Worm (Caenorhabditis elegans) whole organism, early embryonic: ENCODE measurements around the gene samt-1.

Experiments
- B0310.2 ChIP-seq: sonication (generic microtip); optimal IDR thresholded peaks from 2 replicates; lab custom pipeline; 2016; ENCODE audit warnings: mild to moderate bottlenecking, missing genetic modification characterization, missing compliant biosample characterization
- F13C5.2 ChIP-seq: sonication (generic microtip); optimal IDR thresholded peaks from 2 replicates; lab custom pipeline; 2017; ENCODE audit warnings: mild to moderate bottlenecking, missing genetic modification characterization, inconsistent platforms, missing compliant biosample characterization
- ama-1 ChIP-seq: fragments of 150-350 bp; optimal IDR thresholded peaks from 2 replicates; lab custom pipeline; 2014
- ceh-13 ChIP-seq: fragments of 200-800 bp; sonication (Bioruptor generic); optimal IDR thresholded peaks from 2 replicates; lab custom pipeline; 2018; ENCODE audit warnings: mild to moderate bottlenecking, missing genetic modification characterization, missing compliant biosample characterization
- ceh-36 ChIP-seq: sonication (generic microtip); optimal IDR thresholded peaks from 2 replicates; lab custom pipeline; 2016; ENCODE audit warnings: missing genetic modification characterization, inconsistent platforms, missing compliant biosample characterization
- ets-7 ChIP-seq: sonication (generic microtip); optimal IDR thresholded peaks from 2 replicates; lab custom pipeline; 2016; ENCODE audit warnings: missing genotype, missing genetic modification characterization, missing compliant biosample characterization
- flt-1 ChIP-seq: fragments of 200-800 bp; sonication (Bioruptor generic); IDR thresholded peaks from 2 replicates; pipeline ENCODE4 v1.3.6; 2022; ENCODE audit warnings: missing genetic modification characterization, missing compliant biosample characterization
- hmbx-1 ChIP-seq: sonication (generic microtip); optimal IDR thresholded peaks from 2 replicates; lab custom pipeline; 2016; ENCODE audit warnings: mild to moderate bottlenecking, missing genetic modification characterization, missing compliant biosample characterization
- hmg-4 ChIP-seq: fragments of 200-800 bp; sonication (Bioruptor generic); optimal IDR thresholded peaks from 2 replicates; lab custom pipeline; 2018; ENCODE audit warnings: mild to moderate bottlenecking, missing genetic modification characterization, missing compliant biosample characterization
- tbx-11 ChIP-seq: fragments of 200-800 bp; sonication (Bioruptor generic); IDR thresholded peaks from 2 replicates; pipeline ENCODE4 v1.3.6; 2022; ENCODE audit warnings: missing genetic modification characterization, missing compliant biosample characterization
- tbx-37 ChIP-seq: fragments of 200-800 bp; sonication (Bioruptor generic); conservative IDR thresholded peaks from 2 replicates; pipeline ENCODE4 v1.3.6; 2022; ENCODE audit warnings: missing genetic modification reagents, missing genetic modification characterization, missing compliant biosample characterization
- tra-4 ChIP-seq: sonication (generic microtip); optimal IDR thresholded peaks from 2 replicates; lab custom pipeline; 2017; ENCODE audit warnings: missing genetic modification characterization, missing compliant biosample characterization

DNA sequence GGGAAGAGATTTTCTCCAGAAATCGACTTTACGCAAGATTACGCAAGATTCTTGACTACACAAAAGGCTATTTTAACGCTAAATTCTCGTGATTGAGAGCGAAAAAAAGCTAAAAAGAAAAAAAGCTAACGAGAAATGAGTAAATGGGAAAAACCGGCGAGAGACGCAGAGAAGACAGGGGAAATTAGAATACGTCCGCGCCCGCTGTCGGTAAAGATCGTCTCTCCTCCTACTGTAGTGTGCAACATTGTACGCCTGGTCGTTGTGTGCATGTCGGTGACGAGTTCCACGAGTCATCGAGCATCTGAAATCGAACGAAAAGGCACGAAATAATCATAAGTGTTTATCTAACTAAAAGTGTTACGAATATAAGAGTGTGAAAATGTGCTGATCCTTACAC, 16.7 kb upstream of the samt-1 start:
- no peak for TF ChIP-seq ama-1 (lab: Kevin White, UChicago)
- no peak for TF ChIP-seq F13C5.2 (tag; lab: Kevin White, UChicago)
- TF ChIP-seq ceh-13 (GFP tag; lab: Kevin White, UChicago): no peak
- TF ChIP-seq tbx-11 (GFP tag; lab: Robert Waterston, UW): no peak
- TF ChIP-seq tbx-37 (GFP tag; lab: Robert Waterston, UW): no peak
- TF ChIP-seq hmbx-1 (tag; lab: Kevin White, UChicago): no peak
- TF ChIP-seq tra-4 (tag; lab: Kevin White, UChicago): no peak
- no peak for TF ChIP-seq ceh-36
- no peak for TF ChIP-seq ets-7 (tag; lab: Kevin White, UChicago)
- no peak for TF ChIP-seq B0310.2 (tag; lab: Kevin White, UChicago)
- no peak for TF ChIP-seq hmg-4
- no peak for TF ChIP-seq flt-1
